Worm (Caenorhabditis elegans) whole organism, late embryonic: Measurements from ENCODE around the gene snu-23.

ENCODE experiments used
- C38D4.7 ChIP-seq: fragments of 200-800 bp; sonication (Bioruptor generic); optimal IDR thresholded peaks from 2 replicates; lab custom pipeline; 2018; ENCODE audit warnings: mild to moderate bottlenecking, missing genetic modification characterization, moderate library complexity, missing compliant biosample characterization
- F13H6.1 ChIP-seq: sonication (generic microtip); optimal IDR thresholded peaks from 2 replicates; lab custom pipeline; 2016; ENCODE audit warnings: missing genetic modification characterization, missing compliant biosample characterization
- K09A11.1 ChIP-seq: sonication (generic microtip); optimal IDR thresholded peaks from 2 replicates; lab custom pipeline; 2017; ENCODE audit warnings: antibody characterized with exemption, mild to moderate bottlenecking, missing genetic modification characterization, missing compliant biosample characterization; ENCODE audit not compliant: insufficient read depth
- ceh-34 ChIP-seq: sonication (generic microtip); optimal IDR thresholded peaks from 2 replicates; lab custom pipeline; 2016; ENCODE audit warnings: mild to moderate bottlenecking, missing genetic modification characterization, missing compliant biosample characterization
- ceh-45 ChIP-seq: fragments of 200-800 bp; sonication (Bioruptor generic); IDR thresholded peaks from 2 replicates; pipeline ENCODE4 v1.3.6; 2022; ENCODE audit warnings: missing genetic modification reagents, missing genetic modification characterization, missing compliant biosample characterization
- ceh-6 ChIP-seq: fragments of 200-800 bp; sonication (Bioruptor generic); optimal IDR thresholded peaks from 2 replicates; lab custom pipeline; 2018; ENCODE audit warnings: mild to moderate bottlenecking, missing genetic modification characterization, missing compliant biosample characterization
- nhr-232 ChIP-seq: sonication (generic microtip); optimal IDR thresholded peaks from 2 replicates; lab custom pipeline; 2016; ENCODE audit warnings: missing genetic modification characterization, missing compliant biosample characterization
- pqm-1 ChIP-seq: sonication (generic microtip); optimal IDR thresholded peaks from 2 replicates; lab custom pipeline; 2016; ENCODE audit warnings: missing genetic modification characterization, missing compliant biosample characterization
- rnt-1 ChIP-seq: sonication (generic microtip); optimal IDR thresholded peaks from 2 replicates; lab custom pipeline; 2016; ENCODE audit warnings: missing genetic modification characterization, missing compliant biosample characterization
- tbx-2 ChIP-seq: sonication (generic microtip); optimal IDR thresholded peaks from 2 replicates; lab custom pipeline; 2016; ENCODE audit warnings: missing genetic modification characterization, missing compliant biosample characterization

- no peak for TF ChIP-seq K09A11.1
- no peak for TF ChIP-seq pqm-1 (tag; lab: Kevin White, UChicago)
- TF ChIP-seq C38D4.7: no peak
- no peak for TF ChIP-seq ceh-34 (tag; lab: Kevin White, UChicago)
- TF ChIP-seq ceh-6 (GFP tag; lab: Kevin White, UChicago): no peak
- TF ChIP-seq tbx-2: no peak
- no peak for TF ChIP-seq F13H6.1 (tag; lab: Kevin White, UChicago)
- TF ChIP-seq ceh-45 (GFP tag; lab: Robert Waterston, UW): no peak
- no peak for TF ChIP-seq rnt-1 (tag; lab: Kevin White, UChicago)
- no peak for TF ChIP-seq nhr-232 (tag; lab: Kevin White, UChicago)
These were observed 45.1 kb upstream of the snu-23 start for ce11 chrIII:7815056-7815366.
